Worm (Caenorhabditis elegans): ENCODE measurements around the gene scyl-1.

ce11 chrV:13070278-13070677, 28.8 kb upstream of the scyl-1 start:
- no peak for TF ChIP-seq tab-1 (GFP tag; IDR thresholded peaks at IDR 0.05)
- no peak for TF ChIP-seq cog-1 (tag; optimal IDR thresholded peaks at IDR 0.05)
- no peak for TF ChIP-seq ztf-29 (GFP tag; IDR thresholded peaks at IDR 0.05)
- TF ChIP-seq ztf-23 (GFP tag; IDR thresholded peaks at IDR 0.05): no peak
- no peak for TF ChIP-seq med-1 (GFP tag; optimal IDR thresholded peaks at IDR 0.05; ENCODE audit: insufficient read depth)
- no peak for TF ChIP-seq klf-2 (GFP tag; conservative IDR thresholded peaks at IDR 0.05)
- no peak for TF ChIP-seq ref-1 (GFP tag; conservative IDR thresholded peaks at IDR 0.05)
- no peak for TF ChIP-seq T22C8.4 (GFP tag; IDR thresholded peaks at IDR 0.05)

Data from whole organism, midembryonic.